Worm (Caenorhabditis elegans) whole organism, L3 larva: Measurements from ENCODE around the gene H10D18.1.
A peak's percentile ranks its signal among the peaks of the same experiment; 100 is the strongest.

Experiments used
- ceh-82 ChIP-seq: fragments of 150-350 bp; optimal IDR thresholded peaks from 2 replicates; lab custom pipeline; 2014; ENCODE audit warnings: missing biosample characterization, missing genetic modification characterization
- ceh-9 ChIP-seq: sonication (generic microtip); optimal IDR thresholded peaks from 2 replicates; lab custom pipeline; 2018; ENCODE audit warnings: missing biosample characterization, missing genetic modification characterization
- elt-1 ChIP-seq: fragments of 150-350 bp; optimal IDR thresholded peaks from 2 replicates; lab custom pipeline; 2014; ENCODE audit warnings: missing biosample characterization, missing genetic modification characterization
- fkh-10 ChIP-seq: sonication (generic microtip); optimal IDR thresholded peaks from 2 replicates; lab custom pipeline; 2017; ENCODE audit warnings: missing biosample characterization, missing genetic modification reagents, missing genetic modification characterization
- mdl-1 ChIP-seq: fragments of 150-350 bp; optimal IDR thresholded peaks from 2 replicates; lab custom pipeline; 2014; ENCODE audit warnings: missing biosample characterization, missing genetic modification characterization
- nfya-1 ChIP-seq: sonication (generic microtip); optimal IDR thresholded peaks from 2 replicates; lab custom pipeline; 2017; ENCODE audit warnings: missing genetic modification characterization, mild to moderate bottlenecking, missing compliant biosample characterization, antibody characterized with exemption, moderate library complexity; ENCODE audit not compliant: insufficient read depth
- nhr-11 ChIP-seq: fragments of 150-350 bp; optimal IDR thresholded peaks from 2 replicates; lab custom pipeline; 2014; ENCODE audit warnings: missing biosample characterization, missing genetic modification characterization
- nhr-12 ChIP-seq: fragments of 150-350 bp; optimal IDR thresholded peaks from 2 replicates; lab custom pipeline; 2014; ENCODE audit warnings: missing biosample characterization, missing genetic modification characterization
- nhr-237 ChIP-seq: fragments of 150-350 bp; optimal IDR thresholded peaks from 2 replicates; lab custom pipeline; 2014; ENCODE audit warnings: missing biosample characterization, missing genetic modification characterization
- pqm-1 ChIP-seq: fragments of 150-350 bp; optimal IDR thresholded peaks from 2 replicates; lab custom pipeline; 2017; ENCODE audit warnings: missing biosample characterization, missing genetic modification characterization, inconsistent platforms
- sea-2 ChIP-seq: fragments of 150-350 bp; sonication (generic microtip); optimal IDR thresholded peaks from 4 replicates; lab custom pipeline; 2014; ENCODE audit warnings: missing biosample characterization, missing genetic modification reagents, missing genetic modification characterization
- snpc-4 ChIP-seq: fragments of 150-350 bp; optimal IDR thresholded peaks from 2 replicates; lab custom pipeline; 2014; ENCODE audit warnings: missing biosample characterization, missing genetic modification characterization
- unc-39 ChIP-seq: sonication (generic microtip); optimal IDR thresholded peaks from 4 replicates; lab custom pipeline; 2017; ENCODE audit warnings: missing biosample characterization, missing genetic modification characterization
- ztf-4 ChIP-seq: fragments of 150-350 bp; optimal IDR thresholded peaks from 2 replicates; lab custom pipeline; 2014; ENCODE audit warnings: missing biosample characterization, missing genetic modification characterization

DNA sequence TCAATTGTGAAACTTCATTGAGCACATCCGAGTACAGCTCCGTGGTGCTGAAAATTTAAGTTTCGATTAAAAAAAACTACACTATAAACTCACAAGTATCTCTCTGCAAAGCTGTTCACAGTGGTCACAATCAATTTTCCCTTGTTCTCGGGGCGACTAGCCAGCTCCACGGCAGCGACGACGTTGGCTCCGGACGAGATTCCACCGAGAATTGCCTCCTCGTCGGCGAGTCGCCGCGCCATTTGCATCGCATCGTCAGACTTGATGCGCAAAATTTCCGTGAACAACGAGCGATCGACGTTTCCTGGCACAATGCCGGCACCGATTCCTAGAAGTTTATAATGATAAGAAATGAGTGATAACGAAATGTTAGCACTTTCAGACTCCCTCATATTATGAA is 40.4 kb upstream of the H10D18.1 start:
- no peak for TF ChIP-seq mdl-1 (tag; lab: Kevin White, UChicago)
- TF ChIP-seq nhr-237 (tag; lab: Kevin White, UChicago), result no peak
- no peak for TF ChIP-seq nhr-12 (tag; lab: Kevin White, UChicago)
- TF ChIP-seq nhr-11 (tag; lab: Kevin White, UChicago), result no peak
- no peak for TF ChIP-seq nfya-1 (tag; lab: Kevin White, UChicago)
- TF ChIP-seq elt-1 (tag; lab: Kevin White, UChicago), result no peak
- no peak for TF ChIP-seq ceh-9 (tag; lab: Kevin White, UChicago)
- TF ChIP-seq unc-39 (tag; lab: Kevin White, UChicago), result no peak
- TF ChIP-seq fkh-10, result no peak
- TF ChIP-seq pqm-1, result peak; percentile 14
- TF ChIP-seq ztf-4 (tag; lab: Kevin White, UChicago), result no peak
- no peak for TF ChIP-seq snpc-4 (tag; lab: Kevin White, UChicago)
- no peak for TF ChIP-seq sea-2 (GFP tag; lab: Kevin White, UChicago)
- TF ChIP-seq ceh-82, result no peak
